Fruit fly (Drosophila melanogaster) whole organism, embryonic: Measurements from ENCODE around the gene Est-6.

Experiments
- Asciz ChIP-seq: fragments of 200-800 bp; sonication (Bioruptor generic); optimal IDR thresholded peaks from 2 replicates; lab custom pipeline; 2017; ENCODE audit warnings: missing biosample characterization, mild to moderate bottlenecking, missing genetic modification characterization, missing genetic modification reagents
- CG10274 ChIP-seq: fragments of 200-800 bp; sonication (Bioruptor generic); optimal IDR thresholded peaks from 3 replicates; lab custom pipeline; 2017; ENCODE audit warnings: missing biosample characterization, mild to moderate bottlenecking, missing genetic modification characterization
- CG10321 ChIP-seq: fragments of 200-800 bp; sonication (Bioruptor generic); IDR thresholded peaks from 2 replicates; pipeline ENCODE4 v1.3.6; 2022; ENCODE audit warnings: missing biosample characterization, missing genetic modification characterization
- CG10366 ChIP-seq: fragments of 200-800 bp; sonication (Bioruptor generic); IDR thresholded peaks from 2 replicates; pipeline ENCODE4 v1.3.6; 2022; ENCODE audit warnings: missing biosample characterization, missing genetic modification characterization
- CG11456 ChIP-seq: fragments of 200-800 bp; sonication (Bioruptor generic); IDR thresholded peaks from 3 replicates; pipeline ENCODE4 v1.3.6; 2022; ENCODE audit warnings: missing biosample characterization, missing genetic modification characterization
- CG12071 ChIP-seq: fragments of 200-800 bp; sonication (Bioruptor generic); optimal IDR thresholded peaks from 3 replicates; lab custom pipeline; 2018; ENCODE audit warnings: missing biosample characterization, mild to moderate bottlenecking, missing genetic modification characterization
- CG13287 ChIP-seq: fragments of 200-800 bp; sonication (Bioruptor generic); IDR thresholded peaks from 2 replicates; pipeline ENCODE4 v1.3.6; 2022; ENCODE audit warnings: missing biosample characterization, missing genetic modification characterization; ENCODE audit not compliant: partially characterized antibody
- CG14710 ChIP-seq: fragments of 200-800 bp; sonication (Bioruptor generic); optimal IDR thresholded peaks from 3 replicates; lab custom pipeline; 2019; ENCODE audit warnings: missing biosample characterization, mild to moderate bottlenecking, missing genetic modification characterization, moderate library complexity
- CG14860 ChIP-seq: fragments of 200-800 bp; sonication (Bioruptor generic); IDR thresholded peaks from 3 replicates; pipeline ENCODE4 v1.3.6; 2022; ENCODE audit warnings: missing biosample characterization, missing genetic modification characterization; ENCODE audit not compliant: partially characterized antibody
- CG1529 ChIP-seq: fragments of 200-800 bp; sonication (Bioruptor generic); optimal IDR thresholded peaks from 3 replicates; lab custom pipeline; 2018; ENCODE audit warnings: missing biosample characterization, missing genetic modification characterization
- CG2202 ChIP-seq: fragments of 200-800 bp; sonication (Bioruptor generic); optimal IDR thresholded peaks from 2 replicates; lab custom pipeline; 2018; ENCODE audit warnings: missing biosample characterization, mild to moderate bottlenecking, missing genetic modification characterization
- CG30403 ChIP-seq: fragments of 200-800 bp; sonication (Bioruptor generic); optimal IDR thresholded peaks from 3 replicates; lab custom pipeline; 2016; ENCODE audit warnings: missing biosample characterization, missing genetic modification characterization
- CG33213 ChIP-seq: fragments of 200-800 bp; sonication (Bioruptor generic); optimal IDR thresholded peaks from 3 replicates; lab custom pipeline; 2016; ENCODE audit warnings: missing biosample characterization, missing genetic modification characterization
- CG34376 ChIP-seq: fragments of 200-800 bp; sonication (Bioruptor generic); optimal IDR thresholded peaks from 2 replicates; lab custom pipeline; 2018; ENCODE audit warnings: missing biosample characterization, mild to moderate bottlenecking, missing genetic modification characterization
- CG5245 ChIP-seq: fragments of 200-800 bp; sonication (Bioruptor generic); optimal IDR thresholded peaks from 3 replicates; lab custom pipeline; 2016; ENCODE audit warnings: missing biosample characterization, missing genetic modification characterization
- CG7786 ChIP-seq: fragments of 200-800 bp; sonication (Bioruptor generic); optimal IDR thresholded peaks from 2 replicates; lab custom pipeline; 2016; ENCODE audit warnings: missing biosample characterization, missing genetic modification characterization
- CG9797 ChIP-seq: fragments of 200-800 bp; sonication (Bioruptor generic); optimal IDR thresholded peaks from 3 replicates; lab custom pipeline; 2018; ENCODE audit warnings: missing biosample characterization, mild to moderate bottlenecking, missing genetic modification characterization
- Dp ChIP-seq: fragments of 200-800 bp; sonication (Bioruptor generic); optimal IDR thresholded peaks from 2 replicates; lab custom pipeline; 2018; ENCODE audit warnings: missing biosample characterization, mild to moderate bottlenecking, missing genetic modification characterization, moderate library complexity
- Dref ChIP-seq: fragments of 200-800 bp; sonication (Bioruptor generic); IDR thresholded peaks from 2 replicates; pipeline ENCODE4 v1.3.6; 2022; ENCODE audit warnings: missing biosample characterization, missing genetic modification characterization
- H2.0 ChIP-seq: fragments of 200-800 bp; sonication (Bioruptor generic); IDR thresholded peaks from 2 replicates; pipeline ENCODE4 v1.3.6; 2022; ENCODE audit warnings: missing biosample characterization, missing genetic modification characterization
- HLH4C ChIP-seq: fragments of 200-800 bp; sonication (Bioruptor generic); IDR thresholded peaks from 3 replicates; pipeline ENCODE4 v1.3.6; 2022; ENCODE audit warnings: missing biosample characterization, missing genetic modification characterization; ENCODE audit not compliant: partially characterized antibody
- HLHmδ ChIP-seq: fragments of 200-800 bp; sonication (Bioruptor generic); optimal IDR thresholded peaks from 2 replicates; lab custom pipeline; 2018; ENCODE audit warnings: missing biosample characterization, mild to moderate bottlenecking, missing genetic modification characterization, moderate library complexity
- Lhr ChIP-seq: fragments of 200-800 bp; sonication (Bioruptor generic); optimal IDR thresholded peaks from 3 replicates; lab custom pipeline; 2017; ENCODE audit warnings: mild to moderate bottlenecking, missing biosample characterization, missing genetic modification reagents, missing genetic modification characterization
- Med ChIP-seq: fragments of 200-800 bp; sonication (Bioruptor generic); peaks from one replicate; lab custom pipeline; 2016; ENCODE audit warnings: missing biosample characterization, missing genetic modification characterization, mild to moderate bottlenecking, inconsistent platforms, moderate library complexity
- Neu2 ChIP-seq: fragments of 200-800 bp; sonication (Bioruptor generic); optimal IDR thresholded peaks from 3 replicates; lab custom pipeline; 2016; ENCODE audit warnings: missing biosample characterization, missing genetic modification characterization, borderline replicate concordance
- Optix ChIP-seq: fragments of 200-800 bp; sonication (Bioruptor generic); IDR thresholded peaks from 3 replicates; pipeline ENCODE4 v1.3.6; 2022; ENCODE audit warnings: missing biosample characterization, missing genetic modification characterization
- Taf1 ChIP-seq: fragments of 200-800 bp; sonication (Bioruptor generic); IDR thresholded peaks from 2 replicates; pipeline ENCODE4 v1.3.6; 2022; ENCODE audit warnings: missing biosample characterization, missing genetic modification characterization
- amos ChIP-seq: fragments of 200-800 bp; sonication (Bioruptor generic); IDR thresholded peaks from 2 replicates; pipeline ENCODE4 v1.3.6; 2022; ENCODE audit warnings: missing biosample characterization, missing genetic modification characterization; ENCODE audit not compliant: partially characterized antibody
- bab2 ChIP-seq: fragments of 200-800 bp; sonication (Bioruptor generic); optimal IDR thresholded peaks from 2 replicates; lab custom pipeline; 2016; ENCODE audit warnings: missing biosample characterization, missing genetic modification characterization
- crol ChIP-seq: fragments of 200-800 bp; sonication (Bioruptor generic); IDR thresholded peaks from 2 replicates; pipeline ENCODE4 v1.3.6; 2022; ENCODE audit warnings: missing biosample characterization, missing genetic modification characterization
- ems ChIP-seq: fragments of 200-800 bp; sonication (Bioruptor generic); optimal IDR thresholded peaks from 3 replicates; lab custom pipeline; 2016; ENCODE audit warnings: missing biosample characterization, missing genetic modification characterization
- fru ChIP-seq: fragments of >200 bp; optimal IDR thresholded peaks from 2 replicates; lab custom pipeline; 2017
- gfzf ChIP-seq: fragments of 200-800 bp; sonication (Bioruptor generic); optimal IDR thresholded peaks from 2 replicates; lab custom pipeline; 2016; ENCODE audit warnings: missing biosample characterization, mild to moderate bottlenecking, missing genetic modification characterization, moderate library complexity
- grau ChIP-seq: fragments of 200-800 bp; optimal IDR thresholded peaks from 3 replicates; lab custom pipeline; 2019; ENCODE audit warnings: missing biosample characterization, mild to moderate bottlenecking, missing genetic modification characterization, moderate library complexity
- grn ChIP-seq: fragments of 200-800 bp; sonication (Bioruptor generic); optimal IDR thresholded peaks from 3 replicates; lab custom pipeline; 2017; ENCODE audit warnings: missing biosample characterization, missing genetic modification characterization
- hbn ChIP-seq: fragments of 200-800 bp; sonication (Bioruptor generic); IDR thresholded peaks from 2 replicates; pipeline ENCODE4 v1.3.6; 2022; ENCODE audit warnings: missing biosample characterization, missing genetic modification characterization; ENCODE audit not compliant: partially characterized antibody
- inv ChIP-seq: fragments of 200-800 bp; sonication (Bioruptor generic); IDR thresholded peaks from 2 replicates; pipeline ENCODE4 v1.3.6; 2022; ENCODE audit warnings: missing biosample characterization, missing genetic modification characterization; ENCODE audit not compliant: partially characterized antibody
- jing ChIP-seq: fragments of 200-800 bp; sonication (Bioruptor generic); optimal IDR thresholded peaks from 2 replicates; lab custom pipeline; 2018; ENCODE audit warnings: missing biosample characterization, mild to moderate bottlenecking, missing genetic modification characterization
- kah ChIP-seq: fragments of 200-800 bp; sonication (Bioruptor generic); optimal IDR thresholded peaks from 2 replicates; lab custom pipeline; 2018; ENCODE audit warnings: missing biosample characterization, mild to moderate bottlenecking, missing genetic modification characterization
- klu ChIP-seq: fragments of 200-800 bp; sonication (Bioruptor generic); IDR thresholded peaks from 2 replicates; pipeline ENCODE4 v1.3.6; 2022; ENCODE audit warnings: missing biosample characterization, missing genetic modification characterization
- lab ChIP-seq: fragments of 200-800 bp; sonication (Bioruptor generic); optimal IDR thresholded peaks from 3 replicates; lab custom pipeline; 2017; ENCODE audit warnings: missing biosample characterization, missing genetic modification characterization, mild to moderate bottlenecking, moderate library complexity, missing genetic modification reagents
- mld ChIP-seq: fragments of 200-800 bp; sonication (Bioruptor generic); IDR thresholded peaks from 3 replicates; pipeline ENCODE4 v1.3.6; 2022; ENCODE audit warnings: missing biosample characterization, missing genetic modification characterization; ENCODE audit not compliant: partially characterized antibody
- pum ChIP-seq: fragments of 200-800 bp; sonication (Bioruptor generic); optimal IDR thresholded peaks from 2 replicates; lab custom pipeline; 2016; ENCODE audit warnings: missing biosample characterization, missing genetic modification characterization
- shn ChIP-seq: fragments of 200-800 bp; sonication (Bioruptor generic); optimal IDR thresholded peaks from 3 replicates; lab custom pipeline; 2016; ENCODE audit warnings: missing biosample characterization, missing genetic modification characterization
- sim ChIP-seq: fragments of 200-800 bp; sonication (Bioruptor generic); IDR thresholded peaks from 2 replicates; pipeline ENCODE4 v1.3.6; 2022; ENCODE audit warnings: missing biosample characterization, missing genetic modification characterization
- sug ChIP-seq: fragments of 200-800 bp; optimal IDR thresholded peaks from 2 replicates; lab custom pipeline; 2019; ENCODE audit warnings: missing biosample characterization, mild to moderate bottlenecking, missing genetic modification characterization, moderate library complexity
- unc-4 ChIP-seq: fragments of 200-800 bp; sonication (Bioruptor generic); IDR thresholded peaks from 2 replicates; pipeline ENCODE4 v1.3.6; 2022; ENCODE audit warnings: missing biosample characterization, missing genetic modification characterization; ENCODE audit not compliant: partially characterized antibody
- zen2 ChIP-seq: fragments of 200-800 bp; sonication (Bioruptor generic); IDR thresholded peaks from 3 replicates; pipeline ENCODE4 v1.3.6; 2022; ENCODE audit warnings: missing biosample characterization, missing genetic modification characterization; ENCODE audit not compliant: partially characterized antibody

Est-6 gene

DNA sequence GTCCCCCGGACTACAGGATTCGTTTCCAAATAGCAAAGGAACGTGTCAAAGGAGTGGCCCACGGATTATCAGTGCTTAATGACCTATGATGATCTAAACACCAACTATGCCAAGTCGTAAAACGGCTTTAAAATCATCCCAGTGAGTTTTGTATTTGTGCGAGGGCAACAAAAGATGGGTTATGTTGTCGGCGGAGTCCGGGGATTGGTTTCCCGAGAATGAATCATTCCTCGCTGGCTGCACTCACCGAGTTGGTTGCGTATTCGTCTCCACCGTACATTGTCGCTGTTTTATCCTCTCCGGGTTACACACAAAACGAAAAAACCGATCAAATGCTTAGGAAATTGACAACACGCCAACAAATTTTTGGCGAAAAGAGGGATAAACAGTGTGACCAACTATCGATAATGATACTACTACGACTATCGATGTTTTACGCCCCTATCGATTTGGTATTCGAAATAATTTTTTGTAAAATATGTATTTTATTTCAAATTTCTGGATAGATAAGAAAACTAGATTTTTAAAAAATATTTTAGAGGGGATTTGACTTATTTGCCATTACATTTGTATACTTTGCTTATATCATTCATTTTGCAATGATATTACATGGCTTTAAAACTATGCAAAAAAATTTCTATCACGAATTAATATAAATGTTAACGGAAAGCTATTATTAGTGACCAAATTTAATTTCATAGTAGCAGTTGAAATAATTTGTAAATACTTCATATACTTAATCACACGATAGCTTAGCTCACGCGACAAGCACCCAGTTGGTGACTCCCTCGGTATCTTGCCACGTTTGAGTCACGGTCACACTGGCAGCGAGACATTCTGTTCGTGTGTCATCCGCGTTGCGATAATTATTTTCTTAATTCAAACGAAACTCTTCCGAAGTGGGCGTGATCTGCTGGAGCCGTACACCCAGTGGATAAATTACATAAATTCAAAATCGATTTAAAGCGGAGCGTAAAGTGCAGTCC lies 42.6 kb upstream of the Est-6 start, which contains the start of the genes eIF3l and Nrx-IV (continued):
- peak; percentile 81 for TF ChIP-seq gfzf (GFP tag; lab: Kevin White, UChicago)
- no peak for TF ChIP-seq CG10321 (GFP tag; lab: Robert Waterston, UW)
- no peak for TF ChIP-seq mld (GFP tag; lab: Robert Waterston, UW)
- peak; percentile 72 for TF ChIP-seq CG13287 (GFP tag; lab: Robert Waterston, UW)
- TF ChIP-seq Med (GFP tag; lab: Kevin White, UChicago) = peak; percentile 65
- TF ChIP-seq Asciz (GFP tag; lab: Kevin White, UChicago) = no peak
- no peak for TF ChIP-seq jing (GFP tag; lab: Kevin White, UChicago)
- peak; percentile 48; the same call in 1 of the 3 replicates for TF ChIP-seq CG14860 (GFP tag; lab: Robert Waterston, UW)
- no peak for TF ChIP-seq CG10274 (GFP tag; lab: Kevin White, UChicago)
- TF ChIP-seq CG34376 (GFP tag; lab: Kevin White, UChicago) = no peak
- no peak for TF ChIP-seq H2.0 (GFP tag; lab: Robert Waterston, UW)
- TF ChIP-seq grn (GFP tag; lab: Kevin White, UChicago) = no peak
- TF ChIP-seq Dref = peak; percentile 63
- TF ChIP-seq sim = no peak
- no peak for TF ChIP-seq CG7786 (GFP tag; lab: Kevin White, UChicago)
- TF ChIP-seq HLH4C (GFP tag; lab: Robert Waterston, UW) = peak; percentile 69
- TF ChIP-seq hbn = peak; percentile 59; the same call in 1 of the 2 replicates
- TF ChIP-seq HLHmδ = peak; percentile 39
- no peak for TF ChIP-seq CG11456 (GFP tag; lab: Robert Waterston, UW)
- peak; percentile 5 for TF ChIP-seq Dp (GFP tag; lab: Kevin White, UChicago)
- peak; percentile 64 for TF ChIP-seq amos (GFP tag; lab: Robert Waterston, UW)
- TF ChIP-seq Optix (GFP tag; lab: Robert Waterston, UW) = no peak
- no peak for TF ChIP-seq klu
- TF ChIP-seq pum (GFP tag; lab: Kevin White, UChicago) = no peak
- no peak for TF ChIP-seq CG2202 (tag; lab: Kevin White, UChicago)
- TF ChIP-seq CG14710 (tag; lab: Kevin White, UChicago) = peak; percentile 60
- TF ChIP-seq CG33213 (GFP tag; lab: Kevin White, UChicago) = peak; percentile 18
- peak; percentile 71 for TF ChIP-seq unc-4 (GFP tag; lab: Robert Waterston, UW)
- TF ChIP-seq bab2 = no peak
- no peak for TF ChIP-seq Lhr
- TF ChIP-seq inv (GFP tag; lab: Robert Waterston, UW) = peak; percentile 72
- no peak for TF ChIP-seq CG1529 (GFP tag; lab: Kevin White, UChicago)
- no peak for TF ChIP-seq Neu2
- TF ChIP-seq zen2 (GFP tag; lab: Robert Waterston, UW) = no peak
- no peak for TF ChIP-seq CG5245
- no peak for TF ChIP-seq grau (tag; lab: Kevin White, UChicago)
- TF ChIP-seq shn (GFP tag; lab: Kevin White, UChicago) = no peak
- TF ChIP-seq CG9797 (GFP tag; lab: Kevin White, UChicago) = peak; percentile 77
- TF ChIP-seq CG30403 (GFP tag; lab: Kevin White, UChicago) = peak; percentile 14
- TF ChIP-seq lab (GFP tag; lab: Kevin White, UChicago) = no peak
- no peak for TF ChIP-seq fru (lab: Kevin White, UChicago)
- no peak for TF ChIP-seq sug
- peak; percentile 11 for TF ChIP-seq kah (GFP tag; lab: Kevin White, UChicago)
- TF ChIP-seq crol (GFP tag; lab: Robert Waterston, UW) = no peak
- TF ChIP-seq Taf1 (GFP tag; lab: Robert Waterston, UW) = no peak
- TF ChIP-seq CG10366 (GFP tag; lab: Robert Waterston, UW) = no peak
- TF ChIP-seq CG12071 (GFP tag; lab: Kevin White, UChicago) = no peak
- TF ChIP-seq ems = no peak
